Fruit fly (Drosophila melanogaster) whole organism, prepupa: ENCODE data around the gene CG18259.

ENCODE experiments used
- CG10631 ChIP-seq: fragments of 200-800 bp; sonication (Bioruptor generic); optimal IDR thresholded peaks from 2 replicates; lab custom pipeline; 2016; ENCODE audit warnings: missing biosample characterization, missing genetic modification characterization
- CG10669 ChIP-seq: fragments of 200-800 bp; sonication (Bioruptor generic); optimal IDR thresholded peaks from 3 replicates; lab custom pipeline; 2018; ENCODE audit warnings: missing biosample characterization, mild to moderate bottlenecking, missing genetic modification characterization, moderate library complexity
- CG11762 ChIP-seq: fragments of 200-800 bp; sonication (Bioruptor generic); optimal IDR thresholded peaks from 3 replicates; lab custom pipeline; 2016; ENCODE audit warnings: missing biosample characterization, missing genetic modification characterization; ENCODE audit not compliant: insufficient read depth
- CG15336 ChIP-seq: fragments of 200-800 bp; sonication (Bioruptor generic); IDR thresholded peaks from 2 replicates; pipeline ENCODE4 v1.3.6; 2022; ENCODE audit warnings: missing biosample characterization, missing genetic modification characterization
- CG1621 ChIP-seq: fragments of 200-800 bp; sonication (Bioruptor generic); optimal IDR thresholded peaks from 3 replicates; lab custom pipeline; 2018; ENCODE audit warnings: missing biosample characterization, mild to moderate bottlenecking, missing genetic modification characterization
- CG3032 ChIP-seq: fragments of 200-800 bp; optimal IDR thresholded peaks from 2 replicates; lab custom pipeline; 2019; ENCODE audit warnings: missing biosample characterization, mild to moderate bottlenecking, missing genetic modification characterization, moderate library complexity
- CG32006 ChIP-seq: fragments of 200-800 bp; sonication (Bioruptor generic); optimal IDR thresholded peaks from 3 replicates; lab custom pipeline; 2017; ENCODE audit warnings: missing biosample characterization, mild to moderate bottlenecking, missing genetic modification characterization
- CG3919 ChIP-seq: fragments of 200-800 bp; sonication (Bioruptor generic); optimal IDR thresholded peaks from 3 replicates; lab custom pipeline; 2016; ENCODE audit warnings: missing biosample characterization, missing genetic modification characterization
- CG6163 ChIP-seq: fragments of 200-800 bp; sonication (Bioruptor generic); IDR thresholded peaks from 3 replicates; pipeline ENCODE4 v1.3.6; 2022; ENCODE audit warnings: missing biosample characterization, missing genetic modification characterization
- CG6276 ChIP-seq: fragments of 200-800 bp; sonication (Bioruptor generic); optimal IDR thresholded peaks from 2 replicates; lab custom pipeline; 2017; ENCODE audit warnings: missing biosample characterization, mild to moderate bottlenecking, missing genetic modification characterization
- CG6792 ChIP-seq: fragments of 200-800 bp; sonication (Bioruptor generic); optimal IDR thresholded peaks from 3 replicates; lab custom pipeline; 2016; ENCODE audit warnings: missing biosample characterization, missing genetic modification characterization
- CG6808 ChIP-seq: fragments of 200-800 bp; sonication (Bioruptor generic); optimal IDR thresholded peaks from 3 replicates; lab custom pipeline; 2017; ENCODE audit warnings: missing biosample characterization, missing genetic modification characterization, mild to moderate bottlenecking, moderate library complexity, missing genetic modification reagents
- CG6854 ChIP-seq: fragments of 200-800 bp; sonication (Bioruptor generic); optimal IDR thresholded peaks from 2 replicates; lab custom pipeline; 2017; ENCODE audit warnings: missing biosample characterization, mild to moderate bottlenecking, missing genetic modification characterization
- CG7368 ChIP-seq: fragments of 200-800 bp; sonication (Bioruptor generic); optimal IDR thresholded peaks from 3 replicates; lab custom pipeline; 2016; ENCODE audit warnings: missing biosample characterization, missing genetic modification characterization
- CG8119 ChIP-seq: fragments of 200-800 bp; sonication (Bioruptor generic); IDR thresholded peaks from 3 replicates; pipeline ENCODE4 v1.3.6; 2022; ENCODE audit warnings: missing biosample characterization, missing genetic modification characterization
- CG9139 ChIP-seq: fragments of 200-800 bp; sonication (Bioruptor generic); optimal IDR thresholded peaks from 3 replicates; lab custom pipeline; 2017; ENCODE audit warnings: missing biosample characterization, mild to moderate bottlenecking, missing genetic modification characterization
- Eip75B ChIP-seq: fragments of 200-800 bp; sonication (Bioruptor generic); optimal IDR thresholded peaks from 3 replicates; lab custom pipeline; 2016; ENCODE audit warnings: missing biosample characterization, missing genetic modification characterization
- Eip78C ChIP-seq: fragments of 200-800 bp; sonication (Bioruptor generic); peaks from one replicate; lab custom pipeline; 2016; ENCODE audit warnings: missing biosample characterization, missing genetic modification characterization
- Eip93F ChIP-seq: fragments of 200-800 bp; sonication (Bioruptor generic); optimal IDR thresholded peaks from 2 replicates; lab custom pipeline; 2016; ENCODE audit warnings: missing biosample characterization, mild to moderate bottlenecking, missing genetic modification characterization
- Ets21C ChIP-seq: fragments of 200-800 bp; sonication (Bioruptor generic); optimal IDR thresholded peaks from 3 replicates; lab custom pipeline; 2016; ENCODE audit warnings: missing biosample characterization, missing genetic modification characterization
- Ets96B ChIP-seq: fragments of 200-800 bp; optimal IDR thresholded peaks from 2 replicates; lab custom pipeline; 2019; ENCODE audit warnings: missing biosample characterization, mild to moderate bottlenecking, missing genetic modification characterization, moderate library complexity
- Gug ChIP-seq: fragments of 200-800 bp; sonication (Bioruptor generic); IDR thresholded peaks from 2 replicates; pipeline ENCODE4 v1.3.6; 2022; ENCODE audit warnings: missing biosample characterization, missing genetic modification characterization
- Hr38 ChIP-seq: sonication (Bioruptor generic); optimal IDR thresholded peaks from 2 replicates; lab custom pipeline; 2016; ENCODE audit warnings: missing biosample characterization, missing genetic modification characterization
- Hr4 ChIP-seq: fragments of 200-800 bp; sonication (Bioruptor generic); optimal IDR thresholded peaks from 3 replicates; lab custom pipeline; 2016; ENCODE audit warnings: missing biosample characterization, missing genetic modification characterization
- Lpt ChIP-seq: fragments of 200-800 bp; sonication (Bioruptor generic); optimal IDR thresholded peaks from 3 replicates; lab custom pipeline; 2016; ENCODE audit warnings: missing biosample characterization, missing genetic modification characterization
- OdsH ChIP-seq: fragments of 200-800 bp; sonication (Bioruptor generic); optimal IDR thresholded peaks from 3 replicates; lab custom pipeline; 2016; ENCODE audit warnings: missing biosample characterization, missing genetic modification characterization
- Smox ChIP-seq: fragments of 200-800 bp; sonication (Bioruptor generic); optimal IDR thresholded peaks from 3 replicates; lab custom pipeline; 2016; ENCODE audit warnings: missing biosample characterization, missing genetic modification characterization
- Sox102F ChIP-seq: fragments of 200-800 bp; sonication (Bioruptor generic); optimal IDR thresholded peaks from 2 replicates; lab custom pipeline; 2016; ENCODE audit warnings: missing biosample characterization, mild to moderate bottlenecking, missing genetic modification characterization
- Sox14 ChIP-seq: fragments of 200-800 bp; sonication (Bioruptor generic); optimal IDR thresholded peaks from 3 replicates; lab custom pipeline; 2016; ENCODE audit warnings: missing biosample characterization, missing genetic modification characterization
- Sox15 ChIP-seq: fragments of 200-800 bp; sonication (Bioruptor generic); optimal IDR thresholded peaks from 3 replicates; lab custom pipeline; 2016; ENCODE audit warnings: missing biosample characterization, missing genetic modification characterization
- achi ChIP-seq: fragments of 200-800 bp; sonication (Bioruptor generic); optimal IDR thresholded peaks from 3 replicates; lab custom pipeline; 2016; ENCODE audit warnings: missing biosample characterization, missing genetic modification characterization
- acj6 ChIP-seq: fragments of 200-800 bp; sonication (Bioruptor generic); optimal IDR thresholded peaks from 3 replicates; lab custom pipeline; 2016; ENCODE audit warnings: missing biosample characterization, missing genetic modification characterization
- dsx ChIP-seq: fragments of 200-800 bp; optimal IDR thresholded peaks from 3 replicates; lab custom pipeline; 2019; ENCODE audit warnings: missing biosample characterization, mild to moderate bottlenecking, missing genetic modification characterization, moderate library complexity; ENCODE audit not compliant: poor library complexity, severe bottlenecking
- eg ChIP-seq: fragments of 200-800 bp; sonication (Bioruptor generic); IDR thresholded peaks from 3 replicates; pipeline ENCODE4 v1.3.6; 2022; ENCODE audit warnings: missing biosample characterization, missing genetic modification characterization
- esn ChIP-seq: fragments of 200-800 bp; sonication (Bioruptor generic); optimal IDR thresholded peaks from 2 replicates; lab custom pipeline; 2016; ENCODE audit warnings: missing biosample characterization, mild to moderate bottlenecking, missing genetic modification characterization, moderate library complexity
- fd59A ChIP-seq: fragments of 200-800 bp; sonication (Bioruptor generic); optimal IDR thresholded peaks from 2 replicates; lab custom pipeline; 2017; ENCODE audit warnings: missing biosample characterization, mild to moderate bottlenecking, missing genetic modification characterization, missing genetic modification reagents
- fkh ChIP-seq: fragments of 200-800 bp; sonication (Bioruptor generic); optimal IDR thresholded peaks from 3 replicates; lab custom pipeline; 2017; ENCODE audit warnings: missing biosample characterization, mild to moderate bottlenecking, missing genetic modification characterization, moderate library complexity
- lz ChIP-seq: fragments of 200-800 bp; sonication (Bioruptor generic); optimal IDR thresholded peaks from 3 replicates; lab custom pipeline; 2016; ENCODE audit warnings: missing biosample characterization, missing genetic modification characterization
- net ChIP-seq: fragments of 200-800 bp; sonication (Bioruptor generic); optimal IDR thresholded peaks from 3 replicates; lab custom pipeline; 2016; ENCODE audit warnings: missing biosample characterization, missing genetic modification characterization
- pdm3 ChIP-seq: fragments of 200-800 bp; sonication (Bioruptor generic); optimal IDR thresholded peaks from 3 replicates; lab custom pipeline; 2016; ENCODE audit warnings: missing biosample characterization, missing genetic modification characterization
- salr ChIP-seq, 2 experiments: fragments of 200-800 bp; sonication (Bioruptor generic); optimal IDR thresholded peaks; 3 replicates each; lab custom pipeline; 2016 to 2018; ENCODE audit warnings: missing biosample characterization in 2 of 2, missing genetic modification characterization in 2 of 2, mild to moderate bottlenecking in 1 of 2
- spab ChIP-seq: fragments of 200-800 bp; sonication (Bioruptor generic); optimal IDR thresholded peaks from 2 replicates; lab custom pipeline; 2017; ENCODE audit warnings: missing biosample characterization, mild to moderate bottlenecking, missing genetic modification characterization, missing genetic modification reagents
- ss ChIP-seq, 2 experiments: fragments of 200-800 bp; sonication (Bioruptor generic); optimal IDR thresholded peaks; 2 replicates in 1 of 2; 3 replicates in 1 of 2; lab custom pipeline; 2017 to 2018; ENCODE audit warnings: mild to moderate bottlenecking in 2 of 2, missing biosample characterization in 2 of 2, missing genetic modification characterization in 2 of 2, moderate library complexity in 1 of 2
- topi ChIP-seq: fragments of 200-800 bp; sonication (Bioruptor generic); optimal IDR thresholded peaks from 3 replicates; lab custom pipeline; 2016; ENCODE audit warnings: missing biosample characterization, missing genetic modification characterization

Gene CG18259

DNA sequence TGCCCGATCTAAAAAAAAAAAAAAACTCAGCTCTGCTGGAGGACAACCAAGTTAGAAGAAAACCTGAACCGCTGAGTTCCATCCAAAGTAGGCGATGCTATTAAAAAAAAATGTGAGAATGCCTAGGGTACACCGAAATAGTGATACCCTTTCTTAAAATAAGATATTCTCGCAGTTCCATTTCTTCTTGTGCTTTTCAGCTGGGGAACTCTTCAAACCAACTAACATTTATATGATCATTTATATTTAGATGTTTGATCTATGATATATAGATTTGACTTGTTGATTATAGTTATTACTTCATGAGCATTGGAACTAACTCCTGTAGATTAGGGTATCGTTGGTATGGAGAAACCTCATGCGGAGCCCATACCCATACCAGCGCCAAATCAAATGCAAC, 16.9 kb upstream of the CG18259 start:
- TF ChIP-seq Hr4 (GFP tag; lab: Kevin White, UChicago), result no peak
- TF ChIP-seq CG10669 (GFP tag; lab: Kevin White, UChicago), result peak; percentile 38
- TF ChIP-seq OdsH (GFP tag; lab: Kevin White, UChicago), result no peak
- peak; percentile 49 for TF ChIP-seq CG3919 (GFP tag; lab: Kevin White, UChicago)
- TF ChIP-seq Sox102F (GFP tag; lab: Kevin White, UChicago), result no peak
- peak; percentile 20 for TF ChIP-seq net
- peak; percentile 46 for TF ChIP-seq CG6808 (GFP tag; lab: Kevin White, UChicago)
- TF ChIP-seq CG10631 (GFP tag; lab: Kevin White, UChicago), result peak; percentile 67
- no peak for TF ChIP-seq ss (GFP tag; optimal IDR thresholded peaks at IDR 0.05; lab: Kevin White, UChicago)
- TF ChIP-seq CG32006 (GFP tag; lab: Kevin White, UChicago), result peak; percentile 60
- peak; percentile 51 for TF ChIP-seq achi (GFP tag; lab: Kevin White, UChicago)
- TF ChIP-seq CG15336 (GFP tag; lab: Robert Waterston, UW), result peak; percentile 60
- no peak for TF ChIP-seq CG6854
- TF ChIP-seq Sox15 (GFP tag; lab: Kevin White, UChicago), result no peak
- peak; percentile 30; the same call in 1 of the 3 replicates for TF ChIP-seq CG6163 (GFP tag; lab: Robert Waterston, UW)
- peak; percentile 63 for TF ChIP-seq CG3032 (tag; lab: Kevin White, UChicago)
- no peak for TF ChIP-seq lz (GFP tag; lab: Kevin White, UChicago)
- TF ChIP-seq Gug, result 0 out of 2 replicates have a peak, but pooled peaks have one; percentile 21
- TF ChIP-seq dsx, result peak; percentile 36
- TF ChIP-seq CG6276 (GFP tag; lab: Kevin White, UChicago), result peak; percentile 34
- TF ChIP-seq Eip75B, result peak; percentile 51
- peak; percentile 17 to 52 for TF ChIP-seq salr (GFP tag; optimal IDR thresholded peaks at IDR 0.05; lab: Kevin White, UChicago)
- peak; percentile 28 for TF ChIP-seq acj6 (GFP tag; lab: Kevin White, UChicago)
- 0 out of 3 replicates have a peak, but pooled peaks have one; percentile 17 for TF ChIP-seq eg (GFP tag; lab: Robert Waterston, UW)
- TF ChIP-seq Sox14, result peak; percentile 56
- TF ChIP-seq CG7368 (GFP tag; lab: Kevin White, UChicago), result no peak
- TF ChIP-seq Ets96B, result peak; percentile 49
- no peak for TF ChIP-seq Eip93F (GFP tag; lab: Kevin White, UChicago)
- TF ChIP-seq fd59A (GFP tag; lab: Kevin White, UChicago), result peak; percentile 42
- peak; percentile 65 for TF ChIP-seq CG8119 (GFP tag; lab: Robert Waterston, UW)
- TF ChIP-seq pdm3 (GFP tag; lab: Kevin White, UChicago), result peak; percentile 37
- peak; percentile 42 for TF ChIP-seq spab (GFP tag; lab: Kevin White, UChicago)
- peak; percentile 11 for TF ChIP-seq CG1621 (tag; lab: Kevin White, UChicago)
- peak; percentile 76 for TF ChIP-seq Eip78C (GFP tag; lab: Kevin White, UChicago)
- peak; percentile 36 for TF ChIP-seq Lpt (GFP tag; lab: Kevin White, UChicago)
- TF ChIP-seq CG9139 (GFP tag; lab: Kevin White, UChicago), result no peak

DNA sequence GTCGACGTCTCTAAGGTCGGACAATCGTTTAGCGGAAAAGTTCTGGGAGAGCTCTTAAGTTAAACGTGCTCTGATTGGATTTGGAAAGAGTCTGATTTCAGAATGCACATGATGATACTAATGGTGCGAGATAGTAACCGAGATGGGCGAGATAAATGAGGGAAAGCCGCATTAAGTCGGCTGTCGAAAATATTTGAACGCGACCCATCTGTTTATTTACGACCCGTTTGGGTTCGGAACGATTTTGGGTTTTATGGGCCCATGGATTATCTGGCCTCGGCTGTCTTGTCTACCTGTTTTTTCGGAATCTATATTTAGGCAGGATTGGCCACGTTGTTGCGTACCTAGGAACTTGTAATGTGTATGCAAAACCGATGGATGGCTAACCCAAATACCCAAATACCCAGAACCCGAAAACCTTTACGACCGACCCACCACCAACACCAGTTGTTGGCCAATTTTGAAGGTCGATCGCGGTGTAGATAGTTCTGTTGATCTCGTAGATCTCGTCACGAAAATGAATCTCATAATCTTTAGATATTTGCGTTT, 16.1 kb upstream of the CG18259 start:
- TF ChIP-seq Ets21C (GFP tag; lab: Kevin White, UChicago) (no peak), CG8119 (GFP tag; lab: Robert Waterston, UW) (no peak), achi (GFP tag; lab: Kevin White, UChicago) (no peak), CG10631 (GFP tag; lab: Kevin White, UChicago) (no peak), esn (no peak), CG9139 (GFP tag; lab: Kevin White, UChicago) (no peak), CG6792 (GFP tag; lab: Kevin White, UChicago) (no peak), topi (GFP tag; lab: Kevin White, UChicago) (no peak), CG6808 (GFP tag; lab: Kevin White, UChicago) (no peak), Smox (GFP tag; lab: Kevin White, UChicago) (no peak), CG11762 (GFP tag; lab: Kevin White, UChicago) (no peak), OdsH (GFP tag; lab: Kevin White, UChicago) (no peak), CG7368 (GFP tag; lab: Kevin White, UChicago) (no peak), Eip75B (no peak), Hr38 (GFP tag; lab: Kevin White, UChicago) (no peak), CG3032 (tag; lab: Kevin White, UChicago) (no peak), Sox15 (GFP tag; lab: Kevin White, UChicago) (no peak), fkh (GFP tag; lab: Kevin White, UChicago) (no peak)
